Fruit fly (Drosophila melanogaster): ENCODE measurements around the gene Wdr81.

- TF ChIP-seq CG11902 (GFP tag; optimal IDR thresholded peaks at IDR 0.05) (no peak), Sox102F (GFP tag; optimal IDR thresholded peaks at IDR 0.05) (no peak), Eip78C (GFP tag) (peak; percentile 73), Met (GFP tag; optimal IDR thresholded peaks at IDR 0.05) (no peak), ss (GFP tag; optimal IDR thresholded peaks at IDR 0.05) (no peak), CG16779 (tag; optimal IDR thresholded peaks at IDR 0.05) (no peak), CG3032 (tag; optimal IDR thresholded peaks at IDR 0.05) (peak; percentile 15), CG6854 (GFP tag; optimal IDR thresholded peaks at IDR 0.05) (peak; percentile 40), svp (GFP tag) (no peak)
These were observed 42.3 kb upstream of the Wdr81 start, which contains the start of gene Rab3-GAP for dm6 chr2L:12063035-12063434.
